Fruit fly (Drosophila melanogaster): ENCODE data around the gene CG31676.
A peak's percentile ranks its signal among the peaks of the same experiment; 100 is the strongest.

Gene CG31676

dm6 chr2L:20807617-20808509 lies 32.7 kb upstream of the CG31676 start (continued):
- TF ChIP-seq fd3F (GFP tag; optimal IDR thresholded peaks at IDR 0.05) (peak; percentile 61), CoRest (tag; optimal IDR thresholded peaks at IDR 0.05) (peak; percentile 55), gsb-n (tag; optimal IDR thresholded peaks at IDR 0.05) (no peak), gro (GFP tag; optimal IDR thresholded peaks at IDR 0.05) (peak; percentile 24), CG2712 (tag; optimal IDR thresholded peaks at IDR 0.05) (peak; percentile 56), CG2116 (GFP tag; optimal IDR thresholded peaks at IDR 0.05) (no peak), CG18599 (GFP tag; optimal IDR thresholded peaks at IDR 0.05) (peak; percentile 82), CG9932 (GFP tag; IDR thresholded peaks at IDR 0.05) (peak; percentile 13; the same call in 1 of the 2 replicates), CG14014 (GFP tag; IDR thresholded peaks at IDR 0.05) (peak; percentile 52), Opbp (GFP tag; IDR thresholded peaks at IDR 0.05; ENCODE audit: partially characterized antibody) (no peak), NK7.1 (GFP tag; optimal IDR thresholded peaks at IDR 0.05) (peak; percentile 30), nerfin-1 (tag; optimal IDR thresholded peaks at IDR 0.05) (no peak), bab2 (GFP tag; optimal IDR thresholded peaks at IDR 0.05) (peak; percentile 2), Ptx1 (GFP tag; IDR thresholded peaks at IDR 0.05) (peak; percentile 76), CG15601 (tag; optimal IDR thresholded peaks at IDR 0.05) (peak; percentile 49), CG2889 (GFP tag; IDR thresholded peaks at IDR 0.05) (no peak), cwo (GFP tag; optimal IDR thresholded peaks at IDR 0.05) (peak; percentile 52), ind (GFP tag; optimal IDR thresholded peaks at IDR 0.05) (peak; percentile 34), CG15479 (GFP tag; optimal IDR thresholded peaks at IDR 0.05) (no peak), repo (GFP tag; optimal IDR thresholded peaks at IDR 0.05) (no peak), btn (GFP tag; optimal IDR thresholded peaks at IDR 0.05) (no peak), nom (GFP tag; optimal IDR thresholded peaks at IDR 0.05) (no peak), Elba2 (GFP tag; optimal IDR thresholded peaks at IDR 0.05) (no peak)

dm6 chr2L:20808510-20809195 lies 31.9 kb upstream of the CG31676 start:
- TF ChIP-seq CG34422 (GFP tag; IDR thresholded peaks at IDR 0.05) (0 out of 3 replicates have a peak, but pooled peaks have one; percentile 22), CG3163 (GFP tag; optimal IDR thresholded peaks at IDR 0.05) (no peak), her (GFP tag; optimal IDR thresholded peaks at IDR 0.05) (no peak), Hr3 (GFP tag; optimal IDR thresholded peaks at IDR 0.05) (no peak), tgo (GFP tag; IDR thresholded peaks at IDR 0.05) (0 out of 3 replicates have a peak, but pooled peaks have one; percentile 3), danr (GFP tag; IDR thresholded peaks at IDR 0.05) (no peak), CG6272 (GFP tag; IDR thresholded peaks at IDR 0.05) (no peak), CG7556 (GFP tag; optimal IDR thresholded peaks at IDR 0.05) (peak; percentile 74), CG31224 (GFP tag; IDR thresholded peaks at IDR 0.05) (peak; percentile 95), hkb (optimal IDR thresholded peaks at IDR 0.05) (no peak), hkb (GFP tag; IDR thresholded peaks at IDR 0.05) (peak; percentile 1; the same call in 1 of the 2 replicates), Med (GFP tag) (peak; percentile 45), scrt (GFP tag; optimal IDR thresholded peaks at IDR 0.05) (peak; percentile 96), Ets65A (GFP tag) (peak; percentile 37), B-H1 (GFP tag; IDR thresholded peaks at IDR 0.05) (peak; percentile 2; the same call in 1 of the 3 replicates), CG1832 (GFP tag; optimal IDR thresholded peaks at IDR 0.05) (peak; percentile 38), mld (GFP tag; IDR thresholded peaks at IDR 0.05; ENCODE audit: partially characterized antibody) (0 out of 3 replicates have a peak, but pooled peaks have one; percentile 17), CG33557 (GFP tag; optimal IDR thresholded peaks at IDR 0.05) (no peak), CG13894 (tag; optimal IDR thresholded peaks at IDR 0.05) (peak; percentile 94), bbx (GFP tag; IDR thresholded peaks at IDR 0.05; ENCODE audit: partially characterized antibody) (0 out of 2 replicates have a peak, but pooled peaks have one; percentile 8), CG16813 (GFP tag; IDR thresholded peaks at IDR 0.05; ENCODE audit: partially characterized antibody) (no peak), CG8089 (GFP tag; optimal IDR thresholded peaks at IDR 0.05) (no peak), Trl (optimal IDR thresholded peaks at IDR 0.05) (peak in 1 of 2 experiments; percentile 1), Trl (GFP tag; optimal IDR thresholded peaks at IDR 0.05) (no peak), zen2 (GFP tag; IDR thresholded peaks at IDR 0.05; ENCODE audit: partially characterized antibody) (0 out of 3 replicates have a peak, but pooled peaks have one; percentile 6)

Data from whole organism, embryonic.